Worm (Caenorhabditis elegans) whole organism, L1 larva: ENCODE results near the gene odr-7.

Experiments used
- efl-3 ChIP-seq: fragments of 200-800 bp; sonication (Bioruptor generic); optimal IDR thresholded peaks from 2 replicates; lab custom pipeline; 2018; ENCODE audit warnings: mild to moderate bottlenecking, missing genetic modification characterization, missing compliant biosample characterization
- jun-1 ChIP-seq: fragments of 150-350 bp; optimal IDR thresholded peaks from 2 replicates; lab custom pipeline; 2014; ENCODE audit warnings: missing biosample characterization, missing genetic modification reagents, missing genetic modification characterization
- skn-1 ChIP-seq: fragments of 150-350 bp; optimal IDR thresholded peaks from 2 replicates; lab custom pipeline; 2014; ENCODE audit warnings: missing biosample characterization, missing genetic modification characterization
- unc-130 ChIP-seq: fragments of 150-350 bp; optimal IDR thresholded peaks from 2 replicates; lab custom pipeline; 2017; ENCODE audit warnings: missing biosample characterization, missing genetic modification characterization, inconsistent platforms
- unc-86 ChIP-seq: sonication (generic microtip); optimal IDR thresholded peaks from 2 replicates; lab custom pipeline; 2016; ENCODE audit warnings: missing genetic modification characterization, missing compliant biosample characterization

DNA sequence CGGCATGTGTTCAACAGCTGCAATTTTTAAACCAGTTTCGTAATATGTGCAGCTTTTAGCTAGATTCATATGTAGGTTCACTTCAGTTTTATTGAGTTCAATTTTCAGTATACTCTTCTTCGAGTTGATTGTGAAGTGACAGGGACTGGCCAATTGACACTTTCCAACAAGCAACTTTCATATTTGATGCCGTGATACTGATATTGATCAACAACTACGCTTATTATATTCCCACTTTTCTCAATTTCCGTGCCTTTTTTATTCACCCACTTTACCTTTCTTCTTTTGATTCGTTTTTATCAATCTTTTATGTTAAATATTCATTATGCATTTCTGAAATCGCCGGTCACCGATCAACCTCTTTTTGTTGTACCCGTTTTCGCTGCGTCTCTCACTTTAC, 22.6 kb upstream of the odr-7 start:
- TF ChIP-seq unc-86 (no peak), jun-1 (no peak), skn-1 (no peak), efl-3 (no peak), unc-130 (tag; lab: Kevin White, UChicago) (no peak)
